Fruit fly (Drosophila melanogaster) whole organism, embryonic: Measurements from ENCODE around the gene heix.

Experiments used
- Bteb2 ChIP-seq: fragments of 200-800 bp; sonication (Bioruptor generic); optimal IDR thresholded peaks from 2 replicates; lab custom pipeline; 2016; ENCODE audit warnings: missing biosample characterization, missing genetic modification characterization
- CG10366 ChIP-seq: fragments of 200-800 bp; sonication (Bioruptor generic); IDR thresholded peaks from 2 replicates; pipeline ENCODE4 v1.3.6; 2022; ENCODE audit warnings: missing biosample characterization, missing genetic modification characterization
- CG12071 ChIP-seq: fragments of 200-800 bp; sonication (Bioruptor generic); optimal IDR thresholded peaks from 3 replicates; lab custom pipeline; 2018; ENCODE audit warnings: missing biosample characterization, mild to moderate bottlenecking, missing genetic modification characterization
- CG12104 ChIP-seq: fragments of 200-800 bp; sonication (Bioruptor generic); optimal IDR thresholded peaks from 3 replicates; lab custom pipeline; 2016; ENCODE audit warnings: missing biosample characterization, missing genetic modification characterization
- CG12155 ChIP-seq: fragments of 200-800 bp; sonication (Bioruptor generic); optimal IDR thresholded peaks from 3 replicates; lab custom pipeline; 2016; ENCODE audit warnings: missing biosample characterization, missing genetic modification characterization
- CG12299 ChIP-seq: fragments of 200-800 bp; sonication (Bioruptor generic); optimal IDR thresholded peaks from 2 replicates; lab custom pipeline; 2018; ENCODE audit warnings: missing biosample characterization, mild to moderate bottlenecking, missing genetic modification characterization
- CG1233 ChIP-seq: fragments of 200-800 bp; sonication (Bioruptor generic); optimal IDR thresholded peaks from 4 replicates; lab custom pipeline; 2018; ENCODE audit warnings: missing biosample characterization, mild to moderate bottlenecking, missing genetic modification characterization
- CG12659 ChIP-seq: fragments of 200-800 bp; sonication (Bioruptor generic); optimal IDR thresholded peaks from 3 replicates; lab custom pipeline; 2017; ENCODE audit warnings: mild to moderate bottlenecking, missing biosample characterization, missing genetic modification reagents, missing genetic modification characterization
- CG12942 ChIP-seq: fragments of 200-800 bp; sonication (Bioruptor generic); optimal IDR thresholded peaks from 3 replicates; lab custom pipeline; 2016; ENCODE audit warnings: missing biosample characterization, missing genetic modification characterization
- CG13894 ChIP-seq: fragments of 200-800 bp; sonication (Bioruptor generic); optimal IDR thresholded peaks from 3 replicates; lab custom pipeline; 2018; ENCODE audit warnings: missing biosample characterization, mild to moderate bottlenecking, missing genetic modification characterization, moderate library complexity
- CG14014 ChIP-seq: fragments of 200-800 bp; sonication (Bioruptor generic); IDR thresholded peaks from 2 replicates; pipeline ENCODE4 v1.3.6; 2022; ENCODE audit warnings: missing biosample characterization, missing genetic modification characterization
- CG15011 ChIP-seq: fragments of 200-800 bp; sonication (Bioruptor generic); optimal IDR thresholded peaks from 3 replicates; lab custom pipeline; 2018; ENCODE audit warnings: missing biosample characterization, mild to moderate bottlenecking, missing genetic modification characterization
- CG15269 ChIP-seq: fragments of 200-800 bp; sonication (Bioruptor generic); optimal IDR thresholded peaks from 2 replicates; lab custom pipeline; 2018; ENCODE audit warnings: missing biosample characterization, mild to moderate bottlenecking, missing genetic modification characterization, moderate library complexity
- CG15601 ChIP-seq: fragments of 200-800 bp; sonication (Bioruptor generic); optimal IDR thresholded peaks from 3 replicates; lab custom pipeline; 2019; ENCODE audit warnings: missing biosample characterization, mild to moderate bottlenecking, missing genetic modification characterization, moderate library complexity
- CG1832 ChIP-seq: fragments of 200-800 bp; sonication (Bioruptor generic); optimal IDR thresholded peaks from 2 replicates; lab custom pipeline; 2017; ENCODE audit warnings: missing biosample characterization, mild to moderate bottlenecking, missing genetic modification characterization, inconsistent platforms
- CG2199 ChIP-seq: fragments of 200-800 bp; sonication (Bioruptor generic); IDR thresholded peaks from 3 replicates; pipeline ENCODE4 v1.3.6; 2022; ENCODE audit warnings: missing biosample characterization, missing genetic modification characterization
- CG2875 ChIP-seq: fragments of 200-800 bp; sonication (Bioruptor generic); optimal IDR thresholded peaks from 2 replicates; lab custom pipeline; 2017; ENCODE audit warnings: missing biosample characterization, mild to moderate bottlenecking, missing genetic modification characterization, missing genetic modification reagents
- CG31441 ChIP-seq: fragments of 200-800 bp; sonication (Bioruptor generic); IDR thresholded peaks from 2 replicates; pipeline ENCODE4 v1.3.6; 2022; ENCODE audit warnings: missing biosample characterization, missing genetic modification characterization
- CG7357 ChIP-seq: fragments of 200-800 bp; sonication (Bioruptor generic); IDR thresholded peaks from 3 replicates; pipeline ENCODE4 v1.3.6; 2022; ENCODE audit warnings: missing biosample characterization, missing genetic modification characterization
- D19B ChIP-seq: fragments of 200-800 bp; sonication (Bioruptor generic); optimal IDR thresholded peaks from 2 replicates; lab custom pipeline; 2017; ENCODE audit warnings: missing biosample characterization, mild to moderate bottlenecking, missing genetic modification characterization
- Dek ChIP-seq: fragments of 200-800 bp; sonication (Bioruptor generic); optimal IDR thresholded peaks from 3 replicates; lab custom pipeline; 2019; ENCODE audit warnings: missing biosample characterization, mild to moderate bottlenecking, missing genetic modification characterization, moderate library complexity
- Dip2 ChIP-seq: fragments of 200-800 bp; sonication (Bioruptor generic); IDR thresholded peaks from 2 replicates; pipeline ENCODE4 v1.3.6; 2022; ENCODE audit warnings: missing biosample characterization, missing genetic modification characterization
- Doc3 ChIP-seq: fragments of 200-800 bp; sonication (Bioruptor generic); IDR thresholded peaks from 3 replicates; pipeline ENCODE4 v1.3.6; 2022; ENCODE audit warnings: missing biosample characterization, missing genetic modification characterization; ENCODE audit not compliant: partially characterized antibody
- Dref ChIP-seq: fragments of 200-800 bp; sonication (Bioruptor generic); IDR thresholded peaks from 2 replicates; pipeline ENCODE4 v1.3.6; 2022; ENCODE audit warnings: missing biosample characterization, missing genetic modification characterization
- Mad ChIP-seq: fragments of 200-800 bp; sonication (Bioruptor generic); optimal IDR thresholded peaks from 2 replicates; lab custom pipeline; 2016; ENCODE audit warnings: missing biosample characterization, missing genetic modification characterization
- Nf-YA ChIP-seq: fragments of 200-800 bp; sonication (Bioruptor generic); IDR thresholded peaks from 2 replicates; pipeline ENCODE4 v1.3.6; 2022; ENCODE audit warnings: missing biosample characterization, missing genetic modification characterization
- Pdp1 ChIP-seq, 2 experiments: fragments of 200-800 bp; sonication (Bioruptor generic); optimal IDR thresholded peaks; 3 replicates each; lab custom pipeline; 2016; ENCODE audit warnings: missing biosample characterization in 2 of 2, missing genetic modification characterization in 2 of 2, mild to moderate bottlenecking in 1 of 2, moderate library complexity in 1 of 2
- Usf ChIP-seq: fragments of 200-800 bp; sonication (Bioruptor generic); optimal IDR thresholded peaks from 2 replicates; lab custom pipeline; 2017; ENCODE audit warnings: missing genotype, missing biosample characterization, missing genetic modification characterization
- ato ChIP-seq: fragments of 200-800 bp; sonication (Bioruptor generic); IDR thresholded peaks from 2 replicates; pipeline ENCODE4 v1.3.6; 2022; ENCODE audit warnings: missing biosample characterization, missing genetic modification characterization; ENCODE audit not compliant: partially characterized antibody
- bbx ChIP-seq: fragments of 200-800 bp; sonication (Bioruptor generic); IDR thresholded peaks from 2 replicates; pipeline ENCODE4 v1.3.6; 2022; ENCODE audit warnings: missing biosample characterization, missing genetic modification characterization; ENCODE audit not compliant: partially characterized antibody
- bigmax ChIP-seq: fragments of 200-800 bp; sonication (Bioruptor generic); optimal IDR thresholded peaks from 2 replicates; lab custom pipeline; 2018; ENCODE audit warnings: missing biosample characterization, mild to moderate bottlenecking, missing genetic modification characterization
- cad ChIP-seq: fragments of >200 bp; optimal IDR thresholded peaks from 2 replicates; lab custom pipeline; 2017; ENCODE audit warnings: missing biosample characterization, missing genetic modification characterization
- chif ChIP-seq, 2 experiments: fragments of 200-800 bp; sonication (Bioruptor generic); optimal IDR thresholded peaks; 3 replicates each; lab custom pipeline; 2016; ENCODE audit warnings: missing biosample characterization in 2 of 2, missing genetic modification characterization in 2 of 2
- chn ChIP-seq: fragments of 200-800 bp; sonication (Bioruptor generic); optimal IDR thresholded peaks from 2 replicates; lab custom pipeline; 2016; ENCODE audit warnings: missing biosample characterization, missing genetic modification characterization
- crol ChIP-seq: fragments of 200-800 bp; sonication (Bioruptor generic); IDR thresholded peaks from 2 replicates; pipeline ENCODE4 v1.3.6; 2022; ENCODE audit warnings: missing biosample characterization, missing genetic modification characterization
- en ChIP-seq: fragments of 200-800 bp; sonication (Bioruptor generic); optimal IDR thresholded peaks from 2 replicates; lab custom pipeline; 2016; ENCODE audit warnings: missing biosample characterization, missing genetic modification characterization
- eyg ChIP-seq: fragments of 200-800 bp; sonication (Bioruptor generic); optimal IDR thresholded peaks from 3 replicates; lab custom pipeline; 2016; ENCODE audit warnings: missing biosample characterization, missing genetic modification characterization
- her ChIP-seq: fragments of 200-800 bp; sonication (Bioruptor generic); optimal IDR thresholded peaks from 2 replicates; lab custom pipeline; 2016; ENCODE audit warnings: missing biosample characterization, missing genetic modification characterization
- inv ChIP-seq: fragments of 200-800 bp; sonication (Bioruptor generic); IDR thresholded peaks from 2 replicates; pipeline ENCODE4 v1.3.6; 2022; ENCODE audit warnings: missing biosample characterization, missing genetic modification characterization; ENCODE audit not compliant: partially characterized antibody
- ken ChIP-seq: fragments of 200-800 bp; sonication (Bioruptor generic); IDR thresholded peaks from 3 replicates; pipeline ENCODE4 v1.3.6; 2022; ENCODE audit warnings: missing biosample characterization, missing genetic modification characterization
- nerfin-2 ChIP-seq: fragments of 200-800 bp; sonication (Bioruptor generic); IDR thresholded peaks from 2 replicates; pipeline ENCODE4 v1.3.6; 2022; ENCODE audit warnings: missing biosample characterization, missing genetic modification characterization; ENCODE audit not compliant: partially characterized antibody
- onecut ChIP-seq: fragments of 200-800 bp; sonication (Bioruptor generic); IDR thresholded peaks from 2 replicates; pipeline ENCODE4 v1.3.6; 2022; ENCODE audit warnings: missing biosample characterization, missing genetic modification characterization
- psq ChIP-seq: fragments of 200-800 bp; sonication (Bioruptor generic); optimal IDR thresholded peaks from 2 replicates; lab custom pipeline; 2017; ENCODE audit warnings: missing biosample characterization, missing genetic modification characterization
- pum ChIP-seq: fragments of 200-800 bp; sonication (Bioruptor generic); optimal IDR thresholded peaks from 2 replicates; lab custom pipeline; 2016; ENCODE audit warnings: missing biosample characterization, missing genetic modification characterization
- ranshi ChIP-seq: fragments of 200-800 bp; sonication (Bioruptor generic); IDR thresholded peaks from 2 replicates; pipeline ENCODE4 v1.3.6; 2022; ENCODE audit warnings: missing biosample characterization, missing genetic modification characterization
- tio ChIP-seq: fragments of 200-800 bp; sonication (Bioruptor generic); optimal IDR thresholded peaks from 2 replicates; lab custom pipeline; 2017; ENCODE audit warnings: missing biosample characterization, missing genetic modification characterization, inconsistent platforms
- tll ChIP-seq, 2 experiments: fragments of 200-800 bp in 1 of 2; fragments of >200 bp in 1 of 2; sonication (Bioruptor generic) in 1 of 2; optimal IDR thresholded peaks; 2 replicates each; lab custom pipeline; 2017 to 2019; ENCODE audit warnings: missing biosample characterization in 2 of 2, missing genetic modification characterization in 2 of 2, mild to moderate bottlenecking in 1 of 2, moderate library complexity in 1 of 2
- toy ChIP-seq: fragments of 200-800 bp; sonication (Bioruptor generic); IDR thresholded peaks from 2 replicates; pipeline ENCODE4 v1.3.6; 2022; ENCODE audit warnings: missing biosample characterization, missing genetic modification characterization
- vfl ChIP-seq: fragments of 200-800 bp; sonication (Bioruptor generic); optimal IDR thresholded peaks from 2 replicates; lab custom pipeline; 2016; ENCODE audit warnings: missing biosample characterization, missing genetic modification characterization

The heix gene

dm6 chr2L:16269232-16270134 is 30.2 kb downstream of the heix start (continued):
- TF ChIP-seq chif (GFP tag; optimal IDR thresholded peaks at IDR 0.05; lab: Kevin White, UChicago) (no peak), CG15011 (peak; percentile 74), bigmax (GFP tag; lab: Kevin White, UChicago) (peak; percentile 66), CG10366 (GFP tag; lab: Robert Waterston, UW) (no peak), D19B (GFP tag; lab: Kevin White, UChicago) (peak; percentile 15), chn (peak; percentile 28), CG12155 (GFP tag; lab: Kevin White, UChicago) (no peak), CG12299 (tag; lab: Kevin White, UChicago) (peak; percentile 89), Nf-YA (GFP tag; lab: Robert Waterston, UW) (no peak), en (peak; percentile 45), cad (GFP tag; lab: Kevin White, UChicago) (no peak), CG31441 (GFP tag; lab: Robert Waterston, UW) (no peak), CG12071 (GFP tag; lab: Kevin White, UChicago) (peak; percentile 92), Mad (GFP tag; lab: Kevin White, UChicago) (peak; percentile 19), ken (GFP tag; lab: Robert Waterston, UW) (no peak), vfl (no peak), CG2199 (no peak), Dref (GFP tag; lab: Robert Waterston, UW) (no peak), CG12659 (peak; percentile 83), eyg (GFP tag; lab: Kevin White, UChicago) (peak; percentile 41), Dek (tag; lab: Kevin White, UChicago) (peak; percentile 49), tll (GFP tag; optimal IDR thresholded peaks at IDR 0.05; lab: Kevin White, UChicago) (peak in 1 of 2 experiments; percentile 71), CG2875 (GFP tag; lab: Kevin White, UChicago) (peak; percentile 88), CG12104 (GFP tag; lab: Kevin White, UChicago) (peak; percentile 41), her (GFP tag; lab: Kevin White, UChicago) (peak; percentile 74), Pdp1 (GFP tag; optimal IDR thresholded peaks at IDR 0.05; lab: Kevin White, UChicago) (peak in 1 of 2 experiments; percentile 99), ato (no peak), CG1233 (GFP tag; lab: Kevin White, UChicago) (peak; percentile 85), toy (GFP tag; lab: Robert Waterston, UW) (no peak), bbx (GFP tag; lab: Robert Waterston, UW) (no peak), pum (GFP tag; lab: Kevin White, UChicago) (no peak), psq (GFP tag; lab: Kevin White, UChicago) (peak; percentile 16), nerfin-2 (GFP tag; lab: Robert Waterston, UW) (no peak), inv (no peak), CG1832 (GFP tag; lab: Kevin White, UChicago) (peak; percentile 79), ranshi (GFP tag; lab: Robert Waterston, UW) (no peak), CG15601 (tag; lab: Kevin White, UChicago) (peak; percentile 77), CG15269 (tag; lab: Kevin White, UChicago) (peak; percentile 57), CG12942 (GFP tag; lab: Kevin White, UChicago) (no peak), CG13894 (tag; lab: Kevin White, UChicago) (peak; percentile 71), Bteb2 (GFP tag; lab: Kevin White, UChicago) (peak; percentile 28), Usf (GFP tag; lab: Kevin White, UChicago) (no peak), CG14014 (no peak), Dip2 (GFP tag; lab: Robert Waterston, UW) (no peak), crol (GFP tag; lab: Robert Waterston, UW) (no peak), Doc3 (GFP tag; lab: Robert Waterston, UW) (no peak), tio (GFP tag; lab: Kevin White, UChicago) (no peak), onecut (peak; percentile 87), CG7357 (GFP tag; lab: Robert Waterston, UW) (no peak)
